Fruit fly (Drosophila melanogaster) whole organism, embryonic: ENCODE measurements around the gene Sse.

Experiments
- Bgb ChIP-seq: fragments of 200-800 bp; sonication (Bioruptor generic); IDR thresholded peaks from 2 replicates; pipeline ENCODE4 v1.3.6; 2022; ENCODE audit warnings: missing biosample characterization, missing genetic modification characterization; ENCODE audit not compliant: partially characterized antibody
- CG10959 ChIP-seq: fragments of 200-800 bp; sonication (Bioruptor generic); IDR thresholded peaks from 2 replicates; pipeline ENCODE4 v1.3.6; 2022; ENCODE audit warnings: missing biosample characterization, missing genetic modification characterization
- CG11560 ChIP-seq: fragments of 200-800 bp; sonication (Bioruptor generic); IDR thresholded peaks from 3 replicates; pipeline ENCODE4 v1.3.6; 2022; ENCODE audit warnings: missing biosample characterization, missing genetic modification characterization
- CG11695 ChIP-seq: fragments of 200-800 bp; sonication (Bioruptor generic); IDR thresholded peaks from 3 replicates; pipeline ENCODE4 v1.3.6; 2022; ENCODE audit warnings: missing biosample characterization, missing genetic modification characterization
- CG1233 ChIP-seq: fragments of 200-800 bp; sonication (Bioruptor generic); optimal IDR thresholded peaks from 4 replicates; lab custom pipeline; 2018; ENCODE audit warnings: missing biosample characterization, mild to moderate bottlenecking, missing genetic modification characterization
- CG13287 ChIP-seq: fragments of 200-800 bp; sonication (Bioruptor generic); IDR thresholded peaks from 2 replicates; pipeline ENCODE4 v1.3.6; 2022; ENCODE audit warnings: missing biosample characterization, missing genetic modification characterization; ENCODE audit not compliant: partially characterized antibody
- CG14014 ChIP-seq: fragments of 200-800 bp; sonication (Bioruptor generic); IDR thresholded peaks from 2 replicates; pipeline ENCODE4 v1.3.6; 2022; ENCODE audit warnings: missing biosample characterization, missing genetic modification characterization
- CG17829 ChIP-seq: fragments of 200-800 bp; optimal IDR thresholded peaks from 2 replicates; lab custom pipeline; 2019; ENCODE audit warnings: missing biosample characterization, mild to moderate bottlenecking, missing genetic modification characterization, moderate library complexity
- CG18764 ChIP-seq: fragments of 200-800 bp; sonication (Bioruptor generic); optimal IDR thresholded peaks from 3 replicates; lab custom pipeline; 2016; ENCODE audit warnings: missing biosample characterization, missing genetic modification characterization
- CG2712 ChIP-seq: fragments of 200-800 bp; optimal IDR thresholded peaks from 3 replicates; lab custom pipeline; 2019; ENCODE audit warnings: missing biosample characterization, mild to moderate bottlenecking, missing genetic modification characterization, moderate library complexity
- CG34422 ChIP-seq: fragments of 200-800 bp; sonication (Bioruptor generic); IDR thresholded peaks from 3 replicates; pipeline ENCODE4 v1.3.6; 2022; ENCODE audit warnings: missing biosample characterization, missing genetic modification characterization
- CG42726 ChIP-seq: fragments of 200-800 bp; sonication (Bioruptor generic); IDR thresholded peaks from 2 replicates; pipeline ENCODE4 v1.3.6; 2022; ENCODE audit warnings: missing biosample characterization, missing genetic modification characterization; ENCODE audit not compliant: partially characterized antibody
- CG4820 ChIP-seq: fragments of 200-800 bp; sonication (Bioruptor generic); optimal IDR thresholded peaks from 3 replicates; lab custom pipeline; 2016; ENCODE audit warnings: missing biosample characterization, missing genetic modification characterization
- CG8924 ChIP-seq: fragments of 200-800 bp; optimal IDR thresholded peaks from 3 replicates; lab custom pipeline; 2019; ENCODE audit warnings: missing biosample characterization, mild to moderate bottlenecking, missing genetic modification characterization, moderate library complexity
- CG9215 ChIP-seq: fragments of 200-800 bp; sonication (Bioruptor generic); IDR thresholded peaks from 2 replicates; pipeline ENCODE4 v1.3.6; 2022; ENCODE audit warnings: missing biosample characterization, missing genetic modification characterization
- Dbx ChIP-seq: fragments of 200-800 bp; sonication (Bioruptor generic); IDR thresholded peaks from 3 replicates; pipeline ENCODE4 v1.3.6; 2022; ENCODE audit warnings: missing biosample characterization, missing genetic modification characterization
- Doc2 ChIP-seq: fragments of 200-800 bp; sonication (Bioruptor generic); IDR thresholded peaks from 2 replicates; pipeline ENCODE4 v1.3.6; 2022; ENCODE audit warnings: missing biosample characterization, missing genetic modification characterization
- Elba2 ChIP-seq: fragments of 200-800 bp; sonication (Bioruptor generic); optimal IDR thresholded peaks from 3 replicates; lab custom pipeline; 2016; ENCODE audit warnings: missing biosample characterization, missing genetic modification characterization
- Gsc ChIP-seq: fragments of 200-800 bp; sonication (Bioruptor generic); IDR thresholded peaks from 2 replicates; pipeline ENCODE4 v1.3.6; 2022; ENCODE audit warnings: missing biosample characterization, missing genetic modification characterization
- Hey ChIP-seq: fragments of 200-800 bp; sonication (Bioruptor generic); optimal IDR thresholded peaks from 3 replicates; lab custom pipeline; 2018; ENCODE audit warnings: missing biosample characterization, mild to moderate bottlenecking, missing genetic modification characterization
- Hmr ChIP-seq: fragments of 200-800 bp; sonication (Bioruptor generic); optimal IDR thresholded peaks from 3 replicates; lab custom pipeline; 2017; ENCODE audit warnings: mild to moderate bottlenecking, missing biosample characterization, missing genetic modification reagents, missing genetic modification characterization
- Hsf ChIP-seq: fragments of 200-800 bp; sonication (Bioruptor generic); optimal IDR thresholded peaks from 3 replicates; lab custom pipeline; 2016; ENCODE audit warnings: missing biosample characterization, missing genetic modification characterization
- Kr ChIP-seq: fragments of 200-800 bp; sonication (Bioruptor generic); optimal IDR thresholded peaks from 2 replicates; lab custom pipeline; 2017; ENCODE audit warnings: missing biosample characterization, mild to moderate bottlenecking, missing genetic modification characterization
- NFAT ChIP-seq: fragments of 200-800 bp; sonication (Bioruptor generic); IDR thresholded peaks from 2 replicates; pipeline ENCODE4 v1.3.6; 2022; ENCODE audit warnings: missing biosample characterization, missing genetic modification characterization
- NK7.1 ChIP-seq: fragments of 200-800 bp; sonication (Bioruptor generic); optimal IDR thresholded peaks from 3 replicates; lab custom pipeline; 2016; ENCODE audit warnings: missing biosample characterization, missing genetic modification characterization
- NfI ChIP-seq: fragments of 200-800 bp; sonication (Bioruptor generic); optimal IDR thresholded peaks from 3 replicates; lab custom pipeline; 2018; ENCODE audit warnings: missing biosample characterization, mild to moderate bottlenecking, missing genetic modification characterization, moderate library complexity
- Tbp ChIP-seq: fragments of >200 bp; optimal IDR thresholded peaks from 2 replicates; lab custom pipeline; 2018; ENCODE audit warnings: missing biosample characterization, missing genetic modification characterization
- Xbp1 ChIP-seq: fragments of 200-800 bp; sonication (Bioruptor generic); optimal IDR thresholded peaks from 3 replicates; lab custom pipeline; 2016; ENCODE audit warnings: missing biosample characterization, mild to moderate bottlenecking, missing genetic modification characterization
- bowl ChIP-seq: fragments of 200-800 bp; sonication (Bioruptor generic); IDR thresholded peaks from 2 replicates; pipeline ENCODE4 v1.3.6; 2022; ENCODE audit warnings: missing biosample characterization, missing genetic modification characterization
- chm ChIP-seq: fragments of 200-800 bp; sonication (Bioruptor generic); IDR thresholded peaks from 2 replicates; pipeline ENCODE4 v1.3.6; 2022; ENCODE audit warnings: missing biosample characterization, missing genetic modification characterization
- dpn ChIP-seq, 2 experiments: fragments of 200-800 bp; sonication (Bioruptor generic); optimal IDR thresholded peaks; 3 replicates each; lab custom pipeline; 2016; ENCODE audit warnings: missing biosample characterization in 2 of 2, missing genetic modification characterization in 2 of 2
- ewg ChIP-seq: fragments of 200-800 bp; sonication (Bioruptor generic); optimal IDR thresholded peaks from 3 replicates; lab custom pipeline; 2017; ENCODE audit warnings: mild to moderate bottlenecking, missing biosample characterization, missing genetic modification reagents, missing genetic modification characterization
- gsb-n ChIP-seq: fragments of 200-800 bp; sonication (Bioruptor generic); optimal IDR thresholded peaks from 3 replicates; lab custom pipeline; 2018; ENCODE audit warnings: missing biosample characterization, mild to moderate bottlenecking, missing genetic modification characterization
- gt ChIP-seq: fragments of 200-800 bp; sonication (Bioruptor generic); IDR thresholded peaks from 2 replicates; pipeline ENCODE4 v1.3.6; 2022; ENCODE audit warnings: missing biosample characterization, missing genetic modification characterization
- insv ChIP-seq, 2 experiments: fragments of 200-800 bp; sonication (Bioruptor generic); optimal IDR thresholded peaks; 3 replicates each; lab custom pipeline; 2016 to 2018; ENCODE audit warnings: missing biosample characterization in 2 of 2, missing genetic modification characterization in 2 of 2
- kah ChIP-seq: fragments of 200-800 bp; sonication (Bioruptor generic); optimal IDR thresholded peaks from 2 replicates; lab custom pipeline; 2018; ENCODE audit warnings: missing biosample characterization, mild to moderate bottlenecking, missing genetic modification characterization
- nerfin-1 ChIP-seq: fragments of 200-800 bp; sonication (Bioruptor generic); optimal IDR thresholded peaks from 3 replicates; lab custom pipeline; 2019; ENCODE audit warnings: missing biosample characterization, mild to moderate bottlenecking, missing genetic modification characterization, moderate library complexity
- oc ChIP-seq: fragments of 200-800 bp; sonication (Bioruptor generic); optimal IDR thresholded peaks from 2 replicates; lab custom pipeline; 2018; ENCODE audit warnings: missing biosample characterization, mild to moderate bottlenecking, missing genetic modification characterization, moderate library complexity
- pros ChIP-seq: fragments of 200-800 bp; sonication (Bioruptor generic); optimal IDR thresholded peaks from 3 replicates; lab custom pipeline; 2019; ENCODE audit warnings: missing biosample characterization, mild to moderate bottlenecking, missing genetic modification characterization, moderate library complexity
- pzg ChIP-seq: fragments of 200-800 bp; sonication (Bioruptor generic); optimal IDR thresholded peaks from 3 replicates; lab custom pipeline; 2018; ENCODE audit warnings: missing biosample characterization, mild to moderate bottlenecking, missing genetic modification characterization, moderate library complexity
- sc ChIP-seq, 3 experiments: fragments of >200 bp in 2 of 3; fragments of 200-800 bp in 1 of 3; sonication (Bioruptor generic) in 1 of 3; optimal IDR thresholded peaks; 2 replicates in 2 of 3; 3 replicates in 1 of 3; lab custom pipeline; 2017; ENCODE audit warnings: mild to moderate bottlenecking in 1 of 3, missing biosample characterization in 1 of 3, missing genetic modification characterization in 1 of 3, missing genetic modification reagents in 1 of 3
- seq ChIP-seq: fragments of 200-800 bp; sonication (Bioruptor generic); IDR thresholded peaks from 2 replicates; pipeline ENCODE4 v1.3.6; 2022; ENCODE audit warnings: missing biosample characterization, missing genetic modification characterization
- so ChIP-seq: fragments of 200-800 bp; sonication (Bioruptor generic); IDR thresholded peaks from 3 replicates; pipeline ENCODE4 v1.3.6; 2022; ENCODE audit warnings: missing biosample characterization, missing genetic modification characterization
- tap ChIP-seq: fragments of 200-800 bp; optimal IDR thresholded peaks from 3 replicates; lab custom pipeline; 2019; ENCODE audit warnings: missing biosample characterization, mild to moderate bottlenecking, missing genetic modification characterization, moderate library complexity
- tll ChIP-seq, 2 experiments: fragments of 200-800 bp in 1 of 2; fragments of >200 bp in 1 of 2; sonication (Bioruptor generic) in 1 of 2; optimal IDR thresholded peaks; 2 replicates each; lab custom pipeline; 2017 to 2019; ENCODE audit warnings: missing biosample characterization in 2 of 2, missing genetic modification characterization in 2 of 2, mild to moderate bottlenecking in 1 of 2, moderate library complexity in 1 of 2
- trem ChIP-seq: fragments of 200-800 bp; optimal IDR thresholded peaks from 3 replicates; lab custom pipeline; 2019; ENCODE audit warnings: missing biosample characterization, mild to moderate bottlenecking, missing genetic modification characterization, moderate library complexity
- vnd ChIP-seq: fragments of 200-800 bp; sonication (Bioruptor generic); IDR thresholded peaks from 3 replicates; pipeline ENCODE4 v1.3.6; 2022; ENCODE audit warnings: missing biosample characterization, missing genetic modification characterization; ENCODE audit not compliant: partially characterized antibody
- z ChIP-seq: fragments of 200-800 bp; sonication (Bioruptor generic); IDR thresholded peaks from 3 replicates; pipeline ENCODE4 v1.3.6; 2022; ENCODE audit warnings: missing biosample characterization, missing genetic modification characterization
- zen2 ChIP-seq: fragments of 200-800 bp; sonication (Bioruptor generic); IDR thresholded peaks from 3 replicates; pipeline ENCODE4 v1.3.6; 2022; ENCODE audit warnings: missing biosample characterization, missing genetic modification characterization; ENCODE audit not compliant: partially characterized antibody

Gene Sse

DNA sequence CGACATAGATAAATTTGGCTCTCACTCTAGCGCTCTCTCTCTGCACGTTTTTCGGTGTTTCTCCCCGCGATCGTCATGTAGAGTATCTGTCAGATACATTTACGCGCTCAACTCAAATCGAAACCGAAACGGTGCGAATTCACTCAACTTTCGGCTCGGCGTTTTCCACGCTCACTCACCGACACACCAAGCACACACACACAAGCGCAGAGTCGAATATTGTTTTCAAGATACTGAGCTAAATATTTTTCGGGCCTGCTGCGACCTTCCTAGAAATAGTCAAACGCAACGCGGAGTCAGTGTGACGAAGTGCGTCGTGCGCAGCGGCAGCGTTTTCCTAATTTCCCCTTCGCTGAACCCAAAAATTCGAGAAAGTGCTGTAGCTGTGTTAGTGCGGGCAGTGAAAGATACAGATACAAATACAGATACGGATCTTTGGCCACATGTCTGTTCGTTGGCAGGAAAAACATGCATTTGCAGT lies 7.6 kb downstream of the Sse start, which contains the start of gene lin-28 (continued):
- TF ChIP-seq seq (peak; percentile 18; the same call in 1 of the 2 replicates), tll (GFP tag; optimal IDR thresholded peaks at IDR 0.05; lab: Kevin White, UChicago) (peak in 1 of 2 experiments; percentile 68), CG13287 (GFP tag; lab: Robert Waterston, UW) (peak; percentile 40; the same call in 1 of the 2 replicates), CG9215 (GFP tag; lab: Robert Waterston, UW) (no peak), CG18764 (GFP tag; lab: Kevin White, UChicago) (no peak), NFAT (peak; percentile 37; the same call in 1 of the 2 replicates), NfI (GFP tag; lab: Kevin White, UChicago) (no peak), Hmr (GFP tag; lab: Kevin White, UChicago) (peak; percentile 18), chm (peak; percentile 69), Hsf (GFP tag; lab: Kevin White, UChicago) (peak; percentile 19), CG17829 (tag; lab: Kevin White, UChicago) (peak; percentile 54), Hey (tag; lab: Kevin White, UChicago) (no peak), tap (no peak), ewg (GFP tag; lab: Kevin White, UChicago) (peak; percentile 20), gsb-n (tag; lab: Kevin White, UChicago) (peak; percentile 76), oc (tag; lab: Kevin White, UChicago) (peak; percentile 8), CG14014 (GFP tag; lab: Robert Waterston, UW) (peak; percentile 18; the same call in 1 of the 2 replicates), dpn (GFP tag; optimal IDR thresholded peaks at IDR 0.05; lab: Kevin White, UChicago) (peak in 1 of 2 experiments; percentile 9), sc (optimal IDR thresholded peaks at IDR 0.05; lab: Kevin White, UChicago) (no peak), sc (GFP tag; optimal IDR thresholded peaks at IDR 0.05; lab: Kevin White, UChicago) (no peak), so (GFP tag; lab: Robert Waterston, UW) (no peak), Bgb (GFP tag; lab: Robert Waterston, UW) (peak; percentile 77), pzg (GFP tag; lab: Kevin White, UChicago) (no peak), Dbx (GFP tag; lab: Robert Waterston, UW) (no peak), insv (GFP tag; optimal IDR thresholded peaks at IDR 0.05; lab: Kevin White, UChicago) (peak in 1 of 2 experiments; percentile 69), Tbp (no peak), CG1233 (GFP tag; lab: Kevin White, UChicago) (peak; percentile 1), bowl (GFP tag; lab: Robert Waterston, UW) (no peak), CG8924 (peak; percentile 69), Elba2 (no peak), trem (tag; lab: Kevin White, UChicago) (peak; percentile 19), z (GFP tag; lab: Robert Waterston, UW) (peak; percentile 100), vnd (peak; percentile 31; the same call in 1 of the 3 replicates), gt (no peak), CG4820 (GFP tag; lab: Kevin White, UChicago) (no peak), Kr (no peak), zen2 (GFP tag; lab: Robert Waterston, UW) (peak; percentile 63; the same call in 1 of the 3 replicates), Doc2 (no peak), CG42726 (GFP tag; lab: Robert Waterston, UW) (peak; percentile 52; the same call in 1 of the 2 replicates), pros (GFP tag; lab: Kevin White, UChicago) (peak; percentile 80), CG11560 (tag; lab: Robert Waterston, UW) (no peak), CG10959 (GFP tag; lab: Robert Waterston, UW) (no peak), CG34422 (GFP tag; lab: Robert Waterston, UW) (peak; percentile 55; the same call in 1 of the 3 replicates), Gsc (GFP tag; lab: Robert Waterston, UW) (no peak), CG2712 (tag; lab: Kevin White, UChicago) (peak; percentile 48), kah (peak; percentile 12), NK7.1 (GFP tag; lab: Kevin White, UChicago) (no peak), nerfin-1 (tag; lab: Kevin White, UChicago) (peak; percentile 25), Xbp1 (GFP tag; lab: Kevin White, UChicago) (peak; percentile 6), CG11695 (no peak)
